Worm (Caenorhabditis elegans) whole organism, mixed stage, embryonic: ENCODE data around the gene F46F5.16.

Experiments
- blmp-1 ChIP-seq: fragments of 150-350 bp; optimal IDR thresholded peaks from 2 replicates; lab custom pipeline; 2014; ENCODE audit warnings: missing biosample characterization, missing genetic modification characterization
- ceh-39 ChIP-seq: fragments of 150-350 bp; optimal IDR thresholded peaks from 2 replicates; lab custom pipeline; 2014; ENCODE audit warnings: missing biosample characterization, missing genetic modification characterization
- ces-1 ChIP-seq: fragments of 150-350 bp; optimal IDR thresholded peaks from 2 replicates; lab custom pipeline; 2014; ENCODE audit warnings: missing biosample characterization, missing genetic modification reagents, missing genetic modification characterization
- cnd-1 ChIP-seq: fragments of 200-800 bp; sonication (Bioruptor generic); optimal IDR thresholded peaks from 2 replicates; lab custom pipeline; 2018; ENCODE audit warnings: mild to moderate bottlenecking, missing genetic modification characterization, missing compliant biosample characterization
- drap-1 ChIP-seq: fragments of 200-800 bp; sonication (Bioruptor generic); optimal IDR thresholded peaks from 3 replicates; lab custom pipeline; 2018; ENCODE audit warnings: mild to moderate bottlenecking, missing genetic modification characterization, missing compliant biosample characterization
- elt-1 ChIP-seq: sonication (generic microtip); optimal IDR thresholded peaks from 2 replicates; lab custom pipeline; 2017; ENCODE audit warnings: missing genetic modification characterization, mild to moderate bottlenecking, missing compliant biosample characterization, antibody characterized with exemption, moderate library complexity, borderline replicate concordance; ENCODE audit not compliant: insufficient read depth
- elt-3 ChIP-seq: fragments of 150-350 bp; optimal IDR thresholded peaks from 2 replicates; lab custom pipeline; 2014; ENCODE audit warnings: missing biosample characterization, missing genetic modification characterization
- flh-1 ChIP-seq: fragments of 200-800 bp; sonication (Bioruptor generic); optimal IDR thresholded peaks from 2 replicates; lab custom pipeline; 2018; ENCODE audit warnings: mild to moderate bottlenecking, missing genetic modification characterization, moderate library complexity, missing compliant biosample characterization
- ham-2 ChIP-seq: fragments of 200-800 bp; sonication (Bioruptor generic); optimal IDR thresholded peaks from 2 replicates; lab custom pipeline; 2018; ENCODE audit warnings: mild to moderate bottlenecking, missing genetic modification characterization, missing compliant biosample characterization
- lin-32 ChIP-seq: fragments of 200-800 bp; sonication (Bioruptor generic); optimal IDR thresholded peaks from 2 replicates; lab custom pipeline; 2018; ENCODE audit warnings: mild to moderate bottlenecking, missing genetic modification characterization, missing compliant biosample characterization
- mep-1 ChIP-seq: fragments of 150-350 bp; optimal IDR thresholded peaks from 2 replicates; lab custom pipeline; 2017; ENCODE audit warnings: missing biosample characterization, missing genetic modification reagents, missing genetic modification characterization, inconsistent platforms
- mls-2 ChIP-seq: sonication (generic microtip); optimal IDR thresholded peaks from 2 replicates; lab custom pipeline; 2016; ENCODE audit warnings: mild to moderate bottlenecking, missing genetic modification characterization, moderate library complexity, missing compliant biosample characterization
- nhr-12 ChIP-seq: fragments of 150-350 bp; optimal IDR thresholded peaks from 2 replicates; lab custom pipeline; 2014; ENCODE audit warnings: missing biosample characterization, missing genetic modification characterization
- nhr-2 ChIP-seq: fragments of 150-350 bp; optimal IDR thresholded peaks from 2 replicates; lab custom pipeline; 2014; ENCODE audit warnings: missing biosample characterization, missing genetic modification characterization
- nhr-237 ChIP-seq: fragments of 150-350 bp; optimal IDR thresholded peaks from 2 replicates; lab custom pipeline; 2014; ENCODE audit warnings: missing biosample characterization, missing genetic modification characterization
- nhr-28 ChIP-seq: fragments of 150-350 bp; optimal IDR thresholded peaks from 2 replicates; lab custom pipeline; 2014; ENCODE audit warnings: missing biosample characterization, missing genetic modification characterization
- nhr-76 ChIP-seq: sonication (generic microtip); optimal IDR thresholded peaks from 2 replicates; lab custom pipeline; 2017; ENCODE audit warnings: missing biosample characterization, missing genetic modification characterization
- pha-4 ChIP-seq: fragments of 150-350 bp; optimal IDR thresholded peaks from 2 replicates; lab custom pipeline; 2018; ENCODE audit warnings: missing biosample characterization, missing genetic modification reagents, missing genetic modification characterization
- sem-2 ChIP-seq: fragments of 200-800 bp; sonication (Bioruptor generic); optimal IDR thresholded peaks from 2 replicates; lab custom pipeline; 2018; ENCODE audit warnings: mild to moderate bottlenecking, missing genetic modification characterization, missing compliant biosample characterization
- snpc-4 ChIP-seq: fragments of 150-350 bp; optimal IDR thresholded peaks from 2 replicates; lab custom pipeline; 2014; ENCODE audit warnings: missing biosample characterization, missing genetic modification characterization
- sptf-1 ChIP-seq: sonication (generic microtip); optimal IDR thresholded peaks from 2 replicates; lab custom pipeline; 2017; ENCODE audit warnings: mild to moderate bottlenecking, missing genetic modification characterization, moderate library complexity, missing compliant biosample characterization
- tbx-8 ChIP-seq: fragments of 200-800 bp; sonication (Bioruptor generic); optimal IDR thresholded peaks from 2 replicates; lab custom pipeline; 2018; ENCODE audit warnings: mild to moderate bottlenecking, missing genetic modification characterization, moderate library complexity, missing compliant biosample characterization
- unc-120 ChIP-seq: sonication (generic microtip); optimal IDR thresholded peaks from 2 replicates; lab custom pipeline; 2017; ENCODE audit warnings: missing genetic modification characterization, missing compliant biosample characterization; ENCODE audit not compliant: poor library complexity, severe bottlenecking
- unc-39 ChIP-seq: fragments of 150-350 bp; optimal IDR thresholded peaks from 2 replicates; lab custom pipeline; 2014; ENCODE audit warnings: missing biosample characterization, missing genetic modification characterization
- unc-62 ChIP-seq: fragments of 150-350 bp; optimal IDR thresholded peaks from 2 replicates; lab custom pipeline; 2014; ENCODE audit warnings: missing biosample characterization, missing genetic modification reagents, missing genetic modification characterization
- zip-8 ChIP-seq: fragments of 150-350 bp; optimal IDR thresholded peaks from 2 replicates; lab custom pipeline; 2014; ENCODE audit warnings: missing biosample characterization, missing genetic modification characterization
- ztf-11 ChIP-seq: fragments of 150-350 bp; optimal IDR thresholded peaks from 2 replicates; lab custom pipeline; 2014; ENCODE audit warnings: missing biosample characterization, missing genetic modification characterization

The F46F5.16 gene

ce11 chrII:760276-760675 is 26.8 kb upstream of the F46F5.16 start:
- TF ChIP-seq elt-3 (tag; lab: Kevin White, UChicago) (no peak), lin-32 (GFP tag; lab: Kevin White, UChicago) (no peak), mls-2 (tag; lab: Kevin White, UChicago) (no peak)

- TF ChIP-seq flh-1 = no peak
- no peak for TF ChIP-seq sem-2
- no peak for TF ChIP-seq zip-8 (tag; lab: Kevin White, UChicago)
- TF ChIP-seq snpc-4 (tag; lab: Kevin White, UChicago) = no peak
- TF ChIP-seq mls-2 (tag; lab: Kevin White, UChicago) = no peak
- TF ChIP-seq nhr-28 (tag; lab: Kevin White, UChicago) = no peak
- no peak for TF ChIP-seq ham-2 (GFP tag; lab: Kevin White, UChicago)
- no peak for TF ChIP-seq sptf-1 (tag; lab: Kevin White, UChicago)
- no peak for TF ChIP-seq nhr-12 (tag; lab: Kevin White, UChicago)
- TF ChIP-seq pha-4 (tag; lab: Kevin White, UChicago) = no peak
- TF ChIP-seq nhr-2 (tag; lab: Kevin White, UChicago) = no peak
- TF ChIP-seq mep-1 (tag; lab: Kevin White, UChicago) = no peak
- TF ChIP-seq blmp-1 (tag; lab: Kevin White, UChicago) = no peak
- TF ChIP-seq cnd-1 (tag; lab: Kevin White, UChicago) = no peak
- TF ChIP-seq unc-62 (GFP tag; lab: Kevin White, UChicago) = no peak
- TF ChIP-seq nhr-76 (tag; lab: Kevin White, UChicago) = no peak
- no peak for TF ChIP-seq drap-1 (GFP tag; lab: Kevin White, UChicago)
- TF ChIP-seq, all 35 proteins: peak for 0
These were observed 24.1 kb upstream of the F46F5.16 start for ce11 chrII:762942-763341.

DNA sequence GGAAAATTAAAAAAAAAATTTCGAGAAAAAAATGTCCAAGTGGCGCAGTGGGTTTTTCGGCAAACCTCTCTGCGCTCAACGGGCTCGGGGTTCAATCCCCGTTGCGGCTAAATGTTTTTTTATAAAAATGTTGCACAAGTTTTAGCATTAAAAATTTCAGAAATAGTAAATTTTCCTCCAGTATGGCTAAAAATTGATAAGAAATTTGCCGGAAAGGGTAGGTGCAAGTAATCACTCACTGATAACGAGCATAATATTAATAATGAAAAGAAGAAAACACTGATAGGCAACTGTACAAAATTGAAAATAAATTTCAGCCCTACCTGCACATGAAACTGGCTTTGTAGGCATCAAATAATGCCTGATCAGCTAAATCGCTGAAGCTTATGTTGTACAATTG is 22.7 kb upstream of the F46F5.16 start:
- TF ChIP-seq flh-1 (no peak), tbx-8 (GFP tag; lab: Kevin White, UChicago) (no peak), blmp-1 (tag; lab: Kevin White, UChicago) (no peak), mep-1 (tag; lab: Kevin White, UChicago) (no peak), unc-62 (GFP tag; lab: Kevin White, UChicago) (no peak), nhr-76 (tag; lab: Kevin White, UChicago) (no peak), mls-2 (tag; lab: Kevin White, UChicago) (no peak), nhr-237 (no peak), zip-8 (tag; lab: Kevin White, UChicago) (no peak), ceh-39 (no peak), ham-2 (GFP tag; lab: Kevin White, UChicago) (no peak), unc-39 (no peak)

- TF ChIP-seq snpc-4 (tag; lab: Kevin White, UChicago) (no peak), ces-1 (GFP tag; lab: Kevin White, UChicago) (peak; percentile 20), unc-120 (tag; lab: Kevin White, UChicago) (no peak), nhr-12 (tag; lab: Kevin White, UChicago) (no peak), nhr-237 (no peak)
These were observed 21.8 kb upstream of the F46F5.16 start, which contains the start of gene C08G5.7 for ce11 chrII:765219-765618. Gene C08G5.7, minus strand, starts transcription at chrII:765319.

ce11 chrII:769250-769649 is 17.8 kb upstream of the F46F5.16 start:
- TF ChIP-seq sptf-1 (tag; lab: Kevin White, UChicago) (no peak), cnd-1 (tag; lab: Kevin White, UChicago) (no peak), elt-1 (no peak)

- TF ChIP-seq elt-1 (no peak), sem-2 (no peak), ztf-11 (tag; lab: Kevin White, UChicago) (no peak), unc-62 (GFP tag; lab: Kevin White, UChicago) (no peak)
These were observed 16.8 kb upstream of the F46F5.16 start, which contains the start of gene C08G5.6 for ce11 chrII:770253-770652. Gene C08G5.6, plus strand, starts transcription at chrII:770553.

ce11 chrII:773830-774229 is 13.2 kb upstream of the F46F5.16 start:
- no peak for TF ChIP-seq nhr-28 (tag; lab: Kevin White, UChicago)
- TF ChIP-seq ces-1 (GFP tag; lab: Kevin White, UChicago) = peak; percentile 9
